Worm (Caenorhabditis elegans) whole organism, early embryonic: ENCODE measurements around the gene gtf-2F1.

ENCODE experiments used
- B0310.2 ChIP-seq: sonication (generic microtip); optimal IDR thresholded peaks from 2 replicates; lab custom pipeline; 2016; ENCODE audit warnings: mild to moderate bottlenecking, missing genetic modification characterization, missing compliant biosample characterization
- F13C5.2 ChIP-seq: sonication (generic microtip); optimal IDR thresholded peaks from 2 replicates; lab custom pipeline; 2017; ENCODE audit warnings: mild to moderate bottlenecking, missing genetic modification characterization, inconsistent platforms, missing compliant biosample characterization
- aly-1 ChIP-seq: sonication (generic microtip); optimal IDR thresholded peaks from 2 replicates; lab custom pipeline; 2016; ENCODE audit warnings: missing genetic modification characterization, missing compliant biosample characterization
- ama-1 ChIP-seq: fragments of 150-350 bp; optimal IDR thresholded peaks from 2 replicates; lab custom pipeline; 2014
- ceh-13 ChIP-seq: fragments of 200-800 bp; sonication (Bioruptor generic); optimal IDR thresholded peaks from 2 replicates; lab custom pipeline; 2018; ENCODE audit warnings: mild to moderate bottlenecking, missing genetic modification characterization, missing compliant biosample characterization
- ceh-36 ChIP-seq: sonication (generic microtip); optimal IDR thresholded peaks from 2 replicates; lab custom pipeline; 2016; ENCODE audit warnings: missing genetic modification characterization, inconsistent platforms, missing compliant biosample characterization
- ets-7 ChIP-seq: sonication (generic microtip); optimal IDR thresholded peaks from 2 replicates; lab custom pipeline; 2016; ENCODE audit warnings: missing genotype, missing genetic modification characterization, missing compliant biosample characterization
- flt-1 ChIP-seq: fragments of 200-800 bp; sonication (Bioruptor generic); IDR thresholded peaks from 2 replicates; pipeline ENCODE4 v1.3.6; 2022; ENCODE audit warnings: missing genetic modification characterization, missing compliant biosample characterization
- hmbx-1 ChIP-seq: sonication (generic microtip); optimal IDR thresholded peaks from 2 replicates; lab custom pipeline; 2016; ENCODE audit warnings: mild to moderate bottlenecking, missing genetic modification characterization, missing compliant biosample characterization
- hmg-4 ChIP-seq: fragments of 200-800 bp; sonication (Bioruptor generic); optimal IDR thresholded peaks from 2 replicates; lab custom pipeline; 2018; ENCODE audit warnings: mild to moderate bottlenecking, missing genetic modification characterization, missing compliant biosample characterization
- hnd-1 ChIP-seq: sonication (generic microtip); optimal IDR thresholded peaks from 2 replicates; lab custom pipeline; 2016; ENCODE audit warnings: missing genetic modification characterization, missing compliant biosample characterization
- pes-1 ChIP-seq: fragments of 200-800 bp; sonication (Bioruptor generic); IDR thresholded peaks from 2 replicates; pipeline ENCODE4 v1.3.6; 2022; ENCODE audit warnings: missing genetic modification reagents, missing genetic modification characterization, missing compliant biosample characterization
- scrt-1 ChIP-seq: fragments of 200-800 bp; sonication (Bioruptor generic); IDR thresholded peaks from 2 replicates; pipeline ENCODE4 v1.3.6; 2022; ENCODE audit warnings: missing genetic modification characterization, missing compliant biosample characterization
- sea-1 ChIP-seq: fragments of 200-800 bp; sonication (Bioruptor generic); conservative IDR thresholded peaks from 2 replicates; pipeline ENCODE4 v1.3.6; 2022; ENCODE audit warnings: missing genetic modification characterization, missing compliant biosample characterization
- tbx-11 ChIP-seq: fragments of 200-800 bp; sonication (Bioruptor generic); IDR thresholded peaks from 2 replicates; pipeline ENCODE4 v1.3.6; 2022; ENCODE audit warnings: missing genetic modification characterization, missing compliant biosample characterization
- tbx-37 ChIP-seq: fragments of 200-800 bp; sonication (Bioruptor generic); conservative IDR thresholded peaks from 2 replicates; pipeline ENCODE4 v1.3.6; 2022; ENCODE audit warnings: missing genetic modification reagents, missing genetic modification characterization, missing compliant biosample characterization
- tra-4 ChIP-seq: sonication (generic microtip); optimal IDR thresholded peaks from 2 replicates; lab custom pipeline; 2017; ENCODE audit warnings: missing genetic modification characterization, missing compliant biosample characterization

gtf-2F1 gene

ce11 chrII:4320455-4320854 is 19.0 kb downstream of the gtf-2F1 start, which contains the start of gene Y52E8A.2:
Y52E8A.2 (plus strand) TSS chrII:4320836.
- no peak for TF ChIP-seq aly-1 (tag; lab: Kevin White, UChicago)

ce11 chrII:4321766-4322165 is 20.4 kb downstream of the gtf-2F1 start, which contains the start of gene Y52E8A.1:
Y52E8A.1 (plus strand) TSS chrII:4322066.
- TF ChIP-seq ceh-36 (tag; lab: Kevin White, UChicago), result no peak
- no peak for TF ChIP-seq ama-1
- TF ChIP-seq hmbx-1 (tag; lab: Kevin White, UChicago), result no peak
- no peak for TF ChIP-seq F13C5.2 (tag; lab: Kevin White, UChicago)
- no peak for TF ChIP-seq tra-4 (tag; lab: Kevin White, UChicago)
- TF ChIP-seq ets-7 (tag; lab: Kevin White, UChicago), result no peak
- no peak for TF ChIP-seq aly-1 (tag; lab: Kevin White, UChicago)
- no peak for TF ChIP-seq tbx-37 (GFP tag; lab: Robert Waterston, UW)
- no peak for TF ChIP-seq hmg-4 (GFP tag; lab: Kevin White, UChicago)
- no peak for TF ChIP-seq scrt-1
- no peak for TF ChIP-seq B0310.2
- no peak for TF ChIP-seq flt-1 (GFP tag; lab: Robert Waterston, UW)
- no peak for TF ChIP-seq ceh-13 (GFP tag; lab: Kevin White, UChicago)
- TF ChIP-seq pes-1, result no peak
- no peak for TF ChIP-seq hnd-1 (tag; lab: Kevin White, UChicago)
- TF ChIP-seq sea-1 (GFP tag; lab: Robert Waterston, UW), result no peak

ce11 chrII:4322871-4323270 is 21.5 kb downstream of the gtf-2F1 start, which contains the start of gene H20J04.6:
H20J04.6 (plus strand) TSS chrII:4323256.
- TF ChIP-seq ceh-13 (GFP tag; lab: Kevin White, UChicago) (no peak), tbx-37 (GFP tag; lab: Robert Waterston, UW) (no peak), ceh-36 (tag; lab: Kevin White, UChicago) (no peak), hnd-1 (tag; lab: Kevin White, UChicago) (no peak), flt-1 (GFP tag; lab: Robert Waterston, UW) (no peak), hmbx-1 (tag; lab: Kevin White, UChicago) (no peak)

ce11 chrII:4324061-4324460 is 22.7 kb downstream of the gtf-2F1 start, which contains the start of gene mog-2:
mog-2 (plus strand) TSS chrII:4324361.
- TF ChIP-seq B0310.2 (no peak), ets-7 (tag; lab: Kevin White, UChicago) (no peak), hmg-4 (GFP tag; lab: Kevin White, UChicago) (no peak), tra-4 (tag; lab: Kevin White, UChicago) (no peak), pes-1 (no peak), tbx-11 (no peak), sea-1 (GFP tag; lab: Robert Waterston, UW) (no peak), ceh-13 (GFP tag; lab: Kevin White, UChicago) (no peak), scrt-1 (no peak), flt-1 (GFP tag; lab: Robert Waterston, UW) (no peak), hnd-1 (tag; lab: Kevin White, UChicago) (no peak), tbx-37 (GFP tag; lab: Robert Waterston, UW) (no peak), F13C5.2 (tag; lab: Kevin White, UChicago) (no peak), aly-1 (tag; lab: Kevin White, UChicago) (no peak), ceh-36 (tag; lab: Kevin White, UChicago) (no peak), ama-1 (no peak), hmbx-1 (tag; lab: Kevin White, UChicago) (no peak)

- TF ChIP-seq flt-1 (GFP tag; lab: Robert Waterston, UW) (no peak), ama-1 (no peak), hmg-4 (GFP tag; lab: Kevin White, UChicago) (no peak), ets-7 (tag; lab: Kevin White, UChicago) (no peak), aly-1 (tag; lab: Kevin White, UChicago) (no peak), hnd-1 (tag; lab: Kevin White, UChicago) (no peak), ceh-36 (tag; lab: Kevin White, UChicago) (no peak), tbx-37 (GFP tag; lab: Robert Waterston, UW) (no peak), hmbx-1 (tag; lab: Kevin White, UChicago) (no peak), pes-1 (no peak), tra-4 (tag; lab: Kevin White, UChicago) (no peak), scrt-1 (no peak), F13C5.2 (tag; lab: Kevin White, UChicago) (no peak), B0310.2 (no peak), sea-1 (GFP tag; lab: Robert Waterston, UW) (no peak), ceh-13 (GFP tag; lab: Kevin White, UChicago) (no peak), tbx-11 (no peak)
Measured at ce11 chrII:4326420-4326819, 25.0 kb downstream of the gtf-2F1 start, which contains the start of gene pfd-2. pfd-2 (plus strand) TSS chrII:4326720.

- no peak for TF ChIP-seq hnd-1 (tag; lab: Kevin White, UChicago)
- no peak for TF ChIP-seq F13C5.2 (tag; lab: Kevin White, UChicago)
- no peak for TF ChIP-seq hmg-4 (GFP tag; lab: Kevin White, UChicago)
- no peak for TF ChIP-seq aly-1 (tag; lab: Kevin White, UChicago)
- TF ChIP-seq tra-4 (tag; lab: Kevin White, UChicago), result no peak
- no peak for TF ChIP-seq ets-7 (tag; lab: Kevin White, UChicago)
- TF ChIP-seq pes-1, result no peak
- TF ChIP-seq ceh-36 (tag; lab: Kevin White, UChicago), result no peak
- no peak for TF ChIP-seq tbx-37 (GFP tag; lab: Robert Waterston, UW)
- TF ChIP-seq ama-1, result no peak
- no peak for TF ChIP-seq flt-1 (GFP tag; lab: Robert Waterston, UW)
- no peak for TF ChIP-seq ceh-13 (GFP tag; lab: Kevin White, UChicago)
- TF ChIP-seq sea-1 (GFP tag; lab: Robert Waterston, UW), result no peak
Measured at ce11 chrII:4328716-4329115, 27.3 kb downstream of the gtf-2F1 start, which contains the start of gene H20J04.4. H20J04.4 (plus strand) TSS chrII:4329016.

- TF ChIP-seq ceh-13 (GFP tag; lab: Kevin White, UChicago) (no peak), B0310.2 (no peak), hmg-4 (GFP tag; lab: Kevin White, UChicago) (no peak), ets-7 (tag; lab: Kevin White, UChicago) (no peak), flt-1 (GFP tag; lab: Robert Waterston, UW) (no peak), pes-1 (no peak), tbx-11 (no peak), hnd-1 (tag; lab: Kevin White, UChicago) (no peak), tbx-37 (GFP tag; lab: Robert Waterston, UW) (no peak), F13C5.2 (tag; lab: Kevin White, UChicago) (no peak)
Measured at ce11 chrII:4334448-4334847, 33.0 kb downstream of the gtf-2F1 start, which contains the start of gene madf-3. madf-3 (plus strand) TSS chrII:4334748.
